Worm (Caenorhabditis elegans) whole organism, mixed stage, embryonic: Measurements from ENCODE around the gene wrt-10.

Experiments
- M03D4.4 ChIP-seq: sonication (generic microtip); optimal IDR thresholded peaks from 2 replicates; lab custom pipeline; 2017; ENCODE audit warnings: mild to moderate bottlenecking, missing genetic modification characterization, missing compliant biosample characterization
- blmp-1 ChIP-seq: fragments of 150-350 bp; optimal IDR thresholded peaks from 2 replicates; lab custom pipeline; 2014; ENCODE audit warnings: missing biosample characterization, missing genetic modification characterization
- ceh-43 ChIP-seq: fragments of 200-800 bp; sonication (Bioruptor generic); optimal IDR thresholded peaks from 2 replicates; lab custom pipeline; 2018; ENCODE audit warnings: mild to moderate bottlenecking, missing genetic modification characterization, moderate library complexity, missing compliant biosample characterization
- ceh-83 ChIP-seq: fragments of 200-800 bp; sonication (Bioruptor generic); optimal IDR thresholded peaks from 2 replicates; lab custom pipeline; 2018; ENCODE audit warnings: mild to moderate bottlenecking, missing genetic modification characterization, missing compliant biosample characterization
- ces-1 ChIP-seq: fragments of 150-350 bp; optimal IDR thresholded peaks from 2 replicates; lab custom pipeline; 2014; ENCODE audit warnings: missing biosample characterization, missing genetic modification reagents, missing genetic modification characterization
- cnd-1 ChIP-seq: fragments of 200-800 bp; sonication (Bioruptor generic); optimal IDR thresholded peaks from 2 replicates; lab custom pipeline; 2018; ENCODE audit warnings: mild to moderate bottlenecking, missing genetic modification characterization, missing compliant biosample characterization
- elt-1 ChIP-seq: sonication (generic microtip); optimal IDR thresholded peaks from 2 replicates; lab custom pipeline; 2017; ENCODE audit warnings: missing genetic modification characterization, mild to moderate bottlenecking, missing compliant biosample characterization, antibody characterized with exemption, moderate library complexity, borderline replicate concordance; ENCODE audit not compliant: insufficient read depth
- flh-1 ChIP-seq: fragments of 200-800 bp; sonication (Bioruptor generic); optimal IDR thresholded peaks from 2 replicates; lab custom pipeline; 2018; ENCODE audit warnings: mild to moderate bottlenecking, missing genetic modification characterization, moderate library complexity, missing compliant biosample characterization
- ham-2 ChIP-seq: fragments of 200-800 bp; sonication (Bioruptor generic); optimal IDR thresholded peaks from 2 replicates; lab custom pipeline; 2018; ENCODE audit warnings: mild to moderate bottlenecking, missing genetic modification characterization, missing compliant biosample characterization
- hlh-1 ChIP-seq: fragments of 150-350 bp; optimal IDR thresholded peaks from 2 replicates; lab custom pipeline; 2014; ENCODE audit warnings: missing biosample characterization, missing genetic modification reagents, missing genetic modification characterization
- lin-13 ChIP-seq: fragments of 150-350 bp; optimal IDR thresholded peaks from 2 replicates; lab custom pipeline; 2014; ENCODE audit warnings: missing biosample characterization, missing genetic modification characterization
- lin-32 ChIP-seq: fragments of 200-800 bp; sonication (Bioruptor generic); optimal IDR thresholded peaks from 2 replicates; lab custom pipeline; 2018; ENCODE audit warnings: mild to moderate bottlenecking, missing genetic modification characterization, missing compliant biosample characterization
- lsy-2 ChIP-seq: fragments of 150-350 bp; optimal IDR thresholded peaks from 2 replicates; lab custom pipeline; 2014; ENCODE audit warnings: missing biosample characterization, missing genetic modification characterization
- mab-5 ChIP-seq: fragments of 150-350 bp; optimal IDR thresholded peaks from 2 replicates; lab custom pipeline; 2014; ENCODE audit warnings: missing biosample characterization, missing genetic modification characterization
- mep-1 ChIP-seq: fragments of 150-350 bp; optimal IDR thresholded peaks from 2 replicates; lab custom pipeline; 2017; ENCODE audit warnings: missing biosample characterization, missing genetic modification reagents, missing genetic modification characterization, inconsistent platforms
- mls-2 ChIP-seq: sonication (generic microtip); optimal IDR thresholded peaks from 2 replicates; lab custom pipeline; 2016; ENCODE audit warnings: mild to moderate bottlenecking, missing genetic modification characterization, moderate library complexity, missing compliant biosample characterization
- nhr-12 ChIP-seq: fragments of 150-350 bp; optimal IDR thresholded peaks from 2 replicates; lab custom pipeline; 2014; ENCODE audit warnings: missing biosample characterization, missing genetic modification characterization
- nhr-2 ChIP-seq: fragments of 150-350 bp; optimal IDR thresholded peaks from 2 replicates; lab custom pipeline; 2014; ENCODE audit warnings: missing biosample characterization, missing genetic modification characterization
- nhr-237 ChIP-seq: fragments of 150-350 bp; optimal IDR thresholded peaks from 2 replicates; lab custom pipeline; 2014; ENCODE audit warnings: missing biosample characterization, missing genetic modification characterization
- nhr-28 ChIP-seq: fragments of 150-350 bp; optimal IDR thresholded peaks from 2 replicates; lab custom pipeline; 2014; ENCODE audit warnings: missing biosample characterization, missing genetic modification characterization
- pha-4 ChIP-seq: fragments of 150-350 bp; optimal IDR thresholded peaks from 2 replicates; lab custom pipeline; 2018; ENCODE audit warnings: missing biosample characterization, missing genetic modification reagents, missing genetic modification characterization
- sem-2 ChIP-seq: fragments of 200-800 bp; sonication (Bioruptor generic); optimal IDR thresholded peaks from 2 replicates; lab custom pipeline; 2018; ENCODE audit warnings: mild to moderate bottlenecking, missing genetic modification characterization, missing compliant biosample characterization
- snpc-4 ChIP-seq: fragments of 150-350 bp; optimal IDR thresholded peaks from 2 replicates; lab custom pipeline; 2014; ENCODE audit warnings: missing biosample characterization, missing genetic modification characterization
- sptf-1 ChIP-seq: sonication (generic microtip); optimal IDR thresholded peaks from 2 replicates; lab custom pipeline; 2017; ENCODE audit warnings: mild to moderate bottlenecking, missing genetic modification characterization, moderate library complexity, missing compliant biosample characterization
- tbx-8 ChIP-seq: fragments of 200-800 bp; sonication (Bioruptor generic); optimal IDR thresholded peaks from 2 replicates; lab custom pipeline; 2018; ENCODE audit warnings: mild to moderate bottlenecking, missing genetic modification characterization, moderate library complexity, missing compliant biosample characterization
- unc-120 ChIP-seq: sonication (generic microtip); optimal IDR thresholded peaks from 2 replicates; lab custom pipeline; 2017; ENCODE audit warnings: missing genetic modification characterization, missing compliant biosample characterization; ENCODE audit not compliant: poor library complexity, severe bottlenecking
- unc-62 ChIP-seq: fragments of 150-350 bp; optimal IDR thresholded peaks from 2 replicates; lab custom pipeline; 2014; ENCODE audit warnings: missing biosample characterization, missing genetic modification reagents, missing genetic modification characterization
- zip-8 ChIP-seq: fragments of 150-350 bp; optimal IDR thresholded peaks from 2 replicates; lab custom pipeline; 2014; ENCODE audit warnings: missing biosample characterization, missing genetic modification characterization
- ztf-11 ChIP-seq: fragments of 150-350 bp; optimal IDR thresholded peaks from 2 replicates; lab custom pipeline; 2014; ENCODE audit warnings: missing biosample characterization, missing genetic modification characterization

wrt-10 gene

DNA sequence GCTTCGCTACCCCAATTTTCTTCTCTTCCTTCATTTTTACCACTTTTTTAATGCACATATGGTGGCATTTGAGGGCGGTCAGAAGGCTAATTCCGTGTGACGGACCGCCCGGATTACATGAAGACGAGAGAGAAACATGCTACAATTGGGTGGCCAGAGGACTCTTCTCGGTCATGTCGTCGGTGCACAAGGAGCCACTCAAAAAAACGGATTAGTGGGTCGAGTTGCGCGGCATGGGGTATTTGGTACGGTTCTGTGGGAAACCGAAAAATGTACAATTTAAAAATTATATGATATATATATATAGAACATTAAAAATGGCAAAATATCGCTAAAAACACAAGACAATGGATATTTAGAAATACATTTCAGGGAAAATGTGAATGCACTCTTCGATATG lies 36.5 kb upstream of the wrt-10 start:
- TF ChIP-seq nhr-2 (tag; lab: Kevin White, UChicago) = peak; percentile 87
- no peak for TF ChIP-seq lsy-2 (tag; lab: Kevin White, UChicago)

DNA sequence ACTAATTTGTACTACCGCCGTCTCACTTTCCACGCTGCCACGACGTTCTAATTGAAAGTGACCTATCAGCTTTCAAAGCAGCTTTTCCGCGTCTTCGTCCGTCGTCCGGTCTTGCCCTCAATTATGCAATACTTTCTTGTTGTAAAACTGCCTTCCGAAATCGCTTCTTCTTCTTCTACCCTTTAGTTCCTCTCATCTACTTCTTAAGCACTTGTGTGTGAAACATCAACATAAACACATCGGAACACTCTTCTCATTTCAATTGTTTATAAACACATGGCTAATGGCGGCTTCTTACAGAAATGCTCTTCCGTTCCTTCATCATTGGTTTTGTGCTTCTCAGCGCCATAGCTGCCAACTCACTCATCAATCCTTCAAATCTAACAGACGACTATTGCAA lies 35.9 kb upstream of the wrt-10 start, which contains the start of gene F35D2.3:
TSS of gene F35D2.3 (plus strand) at position 301 of the 400 bp plus-strand sequence.
- TF ChIP-seq tbx-8 (GFP tag; lab: Kevin White, UChicago) = no peak
- TF ChIP-seq cnd-1 = no peak
- no peak for TF ChIP-seq snpc-4 (tag; lab: Kevin White, UChicago)
- TF ChIP-seq blmp-1 = no peak
- TF ChIP-seq sptf-1 (tag; lab: Kevin White, UChicago) = no peak
- no peak for TF ChIP-seq sem-2 (GFP tag; lab: Kevin White, UChicago)
- TF ChIP-seq nhr-12 = no peak
- TF ChIP-seq lin-32 (GFP tag; lab: Kevin White, UChicago) = no peak
- no peak for TF ChIP-seq ztf-11 (tag; lab: Kevin White, UChicago)
- no peak for TF ChIP-seq M03D4.4 (tag; lab: Kevin White, UChicago)
- TF ChIP-seq ham-2 = no peak
- no peak for TF ChIP-seq unc-62 (GFP tag; lab: Kevin White, UChicago)
- TF ChIP-seq nhr-28 (tag; lab: Kevin White, UChicago) = no peak
- TF ChIP-seq mls-2 (tag; lab: Kevin White, UChicago) = no peak
- no peak for TF ChIP-seq lsy-2 (tag; lab: Kevin White, UChicago)
- TF ChIP-seq zip-8 (tag; lab: Kevin White, UChicago) = no peak
- no peak for TF ChIP-seq pha-4 (tag; lab: Kevin White, UChicago)
- no peak for TF ChIP-seq mep-1 (tag; lab: Kevin White, UChicago)
- TF ChIP-seq ceh-43 (GFP tag; lab: Kevin White, UChicago) = no peak
- TF ChIP-seq, all 35 proteins: peak for 0

DNA sequence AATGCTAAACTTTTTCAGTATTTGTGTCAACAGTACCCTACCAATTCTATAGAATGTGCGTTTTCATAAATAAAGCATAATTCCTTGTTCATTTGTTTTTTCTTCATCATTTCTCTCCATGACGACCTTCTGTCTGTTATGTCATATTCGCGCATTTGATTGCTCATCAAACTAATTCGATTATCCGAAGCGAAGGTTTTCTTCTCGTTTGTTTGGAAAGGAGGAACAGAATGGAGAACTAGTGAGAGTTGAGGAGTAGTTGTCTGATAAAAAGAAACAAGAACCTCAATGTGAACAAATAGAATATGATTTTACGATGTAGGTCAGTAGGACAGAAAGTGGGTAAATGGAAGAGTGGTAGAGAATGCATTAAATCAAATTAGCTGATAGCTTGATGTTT lies 28.3 kb upstream of the wrt-10 start:
- peak; percentile 40 for TF ChIP-seq ces-1
- no peak for TF ChIP-seq sptf-1 (tag; lab: Kevin White, UChicago)

DNA sequence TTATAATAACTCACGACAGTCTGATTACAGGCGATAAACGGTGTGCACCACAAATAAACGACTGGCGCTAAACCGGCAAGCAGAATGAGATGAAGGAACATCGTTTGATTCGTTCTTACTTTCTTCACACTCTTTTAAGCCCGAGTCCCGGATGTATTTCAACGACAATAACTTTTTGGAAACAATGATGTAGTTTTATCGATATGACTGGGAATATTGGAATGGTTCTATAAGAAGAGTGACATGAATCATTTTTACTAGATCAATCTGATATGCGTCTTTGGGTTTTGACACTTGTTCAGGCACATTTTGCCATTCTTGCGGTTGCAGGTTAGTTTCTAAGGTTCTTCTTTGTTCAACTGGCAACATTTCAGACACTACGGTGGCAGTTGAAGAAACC lies 27.1 kb upstream of the wrt-10 start, which contains the start of the genes ZK1290.11 and ZK1290.1:
TSS of gene ZK1290.11 (minus strand) at position 101 of the 400 bp plus-strand sequence.
TSS of gene ZK1290.1 (plus strand) at position 271 of the 400 bp plus-strand sequence.
- TF ChIP-seq sptf-1 (tag; lab: Kevin White, UChicago) (no peak), ztf-11 (tag; lab: Kevin White, UChicago) (no peak), ham-2 (no peak), mls-2 (tag; lab: Kevin White, UChicago) (no peak), zip-8 (tag; lab: Kevin White, UChicago) (no peak), flh-1 (GFP tag; lab: Kevin White, UChicago) (no peak), hlh-1 (tag; lab: Kevin White, UChicago) (no peak), unc-120 (tag; lab: Kevin White, UChicago) (no peak), ceh-83 (GFP tag; lab: Kevin White, UChicago) (no peak), lsy-2 (tag; lab: Kevin White, UChicago) (no peak), unc-62 (GFP tag; lab: Kevin White, UChicago) (no peak), nhr-12 (no peak), mep-1 (tag; lab: Kevin White, UChicago) (no peak), ceh-43 (GFP tag; lab: Kevin White, UChicago) (no peak), nhr-237 (tag; lab: Kevin White, UChicago) (no peak)
- TF ChIP-seq, all 35 proteins: peak for 0

DNA sequence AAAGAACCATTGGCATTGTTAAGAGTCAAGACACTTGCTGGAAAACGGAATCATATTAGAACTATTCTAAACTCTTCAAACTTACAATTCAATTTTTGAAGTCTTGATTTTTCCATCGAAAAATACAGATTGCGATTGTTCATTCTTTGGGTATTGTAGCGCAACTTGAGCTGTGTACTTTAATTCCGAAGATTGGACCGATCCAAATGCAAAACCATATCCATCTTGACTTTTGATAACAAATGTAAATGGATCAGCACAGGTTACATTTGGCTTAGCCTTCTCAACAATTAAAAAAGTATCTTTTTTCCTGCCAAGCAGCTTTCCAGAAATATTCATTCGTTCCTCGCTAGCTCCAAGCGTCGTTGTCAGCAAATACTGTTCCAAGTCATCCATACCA lies 26.5 kb upstream of the wrt-10 start:
- no peak for TF ChIP-seq unc-62 (GFP tag; lab: Kevin White, UChicago)
- no peak for TF ChIP-seq nhr-2 (tag; lab: Kevin White, UChicago)
- no peak for TF ChIP-seq sptf-1 (tag; lab: Kevin White, UChicago)
- TF ChIP-seq ztf-11 (tag; lab: Kevin White, UChicago) = no peak
- TF ChIP-seq ceh-43 (GFP tag; lab: Kevin White, UChicago) = no peak
- no peak for TF ChIP-seq flh-1 (GFP tag; lab: Kevin White, UChicago)
- no peak for TF ChIP-seq mls-2 (tag; lab: Kevin White, UChicago)
- TF ChIP-seq elt-1 (tag; lab: Kevin White, UChicago) = no peak
- TF ChIP-seq unc-120 (tag; lab: Kevin White, UChicago) = no peak
- no peak for TF ChIP-seq mab-5 (tag; lab: Kevin White, UChicago)
- TF ChIP-seq lin-13 (tag; lab: Kevin White, UChicago) = no peak
- no peak for TF ChIP-seq ces-1
- TF ChIP-seq nhr-12 = no peak
